Worm (Caenorhabditis elegans): ENCODE measurements around the gene B0524.2.

The B0524.2 gene

DNA sequence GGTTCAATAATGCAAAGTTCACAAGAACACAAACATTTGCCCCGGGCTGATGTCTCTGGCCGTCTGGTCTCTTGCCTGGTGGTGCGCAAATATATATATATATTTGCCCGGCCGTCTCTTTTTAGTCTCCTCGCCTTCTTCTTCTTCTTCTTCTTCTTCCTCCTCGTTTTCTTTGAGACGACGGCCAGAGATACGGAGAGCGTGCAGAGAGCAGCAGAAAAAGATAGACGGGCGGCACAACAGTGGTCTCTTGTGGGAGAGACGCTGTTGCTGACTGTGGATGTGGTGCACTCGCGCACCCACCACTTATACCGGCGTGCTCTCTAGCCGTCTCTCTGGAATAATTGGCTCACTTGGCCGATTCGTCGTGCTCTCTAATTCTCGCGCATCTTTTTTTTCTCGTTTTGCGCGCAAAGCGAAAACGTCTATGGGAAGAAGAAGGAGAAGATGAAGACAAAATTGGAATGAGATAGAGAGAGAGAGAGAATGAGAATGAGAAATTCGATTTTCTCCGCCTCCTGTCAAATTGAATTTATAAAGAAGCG, 27.4 kb downstream of the B0524.2 start (continued):
- TF ChIP-seq ztf-6 (GFP tag; IDR thresholded peaks at IDR 0.05) (peak; percentile 69; the same call in 1 of the 2 replicates), lsl-1 (GFP tag; optimal IDR thresholded peaks at IDR 0.05) (no peak), him-1 (tag; optimal IDR thresholded peaks at IDR 0.05) (no peak), B0336.3 (GFP tag; IDR thresholded peaks at IDR 0.05) (peak; percentile 98), snpc-4 (GFP tag; optimal IDR thresholded peaks at IDR 0.05) (peak; percentile 75), snpc-4 (tag; optimal IDR thresholded peaks at IDR 0.05) (peak in 3 of 4 experiments; percentile 65 to 78 (median 74)), ama-1 (optimal IDR thresholded peaks at IDR 0.05) (no peak), ama-1 (GFP tag; optimal IDR thresholded peaks at IDR 0.05) (no peak), C17E4.6 (GFP tag; IDR thresholded peaks at IDR 0.05) (no peak), egl-44 (GFP tag; IDR thresholded peaks at IDR 0.05) (0 out of 2 replicates have a peak, but pooled peaks have one; percentile 19), bed-2 (GFP tag; IDR thresholded peaks at IDR 0.05) (no peak), cebp-2 (GFP tag; IDR thresholded peaks at IDR 0.05) (no peak), zim-3 (tag; optimal IDR thresholded peaks at IDR 0.05) (no peak), madf-3 (GFP tag; IDR thresholded peaks at IDR 0.05) (no peak), chd-7 (tag; optimal IDR thresholded peaks at IDR 0.05) (peak; percentile 98), dpl-1 (GFP tag; optimal IDR thresholded peaks at IDR 0.05) (no peak), nhr-80 (tag; optimal IDR thresholded peaks at IDR 0.05) (peak; percentile 100), madf-10 (tag; optimal IDR thresholded peaks at IDR 0.05) (peak; percentile 93), nfya-2 (GFP tag; IDR thresholded peaks at IDR 0.05) (no peak), F57C9.4 (tag; optimal IDR thresholded peaks at IDR 0.05) (no peak), ztf-25 (GFP tag; IDR thresholded peaks at IDR 0.05) (no peak), tlf-1 (GFP tag; optimal IDR thresholded peaks at IDR 0.05) (peak; percentile 91), dpff-1 (tag; optimal IDR thresholded peaks at IDR 0.05) (no peak), K12H6.12 (tag; optimal IDR thresholded peaks at IDR 0.05) (peak; percentile 99), B0035.1 (tag; optimal IDR thresholded peaks at IDR 0.05) (peak; percentile 79), rpc-1 (optimal IDR thresholded peaks at IDR 0.05) (no peak), rpc-1 (tag; optimal IDR thresholded peaks at IDR 0.05) (no peak), Y95B8A.8 (GFP tag; IDR thresholded peaks at IDR 0.05) (no peak), ztf-28 (GFP tag; IDR thresholded peaks at IDR 0.05) (no peak), rec-8 (tag; optimal IDR thresholded peaks at IDR 0.05) (peak in 1 of 2 experiments; percentile 26), ceh-58 (GFP tag; IDR thresholded peaks at IDR 0.05) (no peak), mxl-1 (tag; optimal IDR thresholded peaks at IDR 0.05) (no peak), F49E8.2 (tag; optimal IDR thresholded peaks at IDR 0.05; ENCODE audit: insufficient read depth) (no peak), zfh-2 (GFP tag; conservative IDR thresholded peaks at IDR 0.05) (peak; percentile 100), akir-1 (GFP tag; optimal IDR thresholded peaks at IDR 0.05) (no peak), mes-4 (tag; optimal IDR thresholded peaks at IDR 0.05) (no peak), tbx-9 (tag; optimal IDR thresholded peaks at IDR 0.05; ENCODE audit: borderline replicate concordance) (no peak), dox-1 (GFP tag; IDR thresholded peaks at IDR 0.05) (peak; percentile 94), mcd-1 (GFP tag; IDR thresholded peaks at IDR 0.05) (peak; percentile 84), ztf-26 (tag; optimal IDR thresholded peaks at IDR 0.05) (peak; percentile 94), nfyb-1 (GFP tag; IDR thresholded peaks at IDR 0.05) (peak; percentile 86; the same call in 1 of the 2 replicates), F55B11.4 (tag; optimal IDR thresholded peaks at IDR 0.05; ENCODE audit: borderline replicate concordance, insufficient read depth) (no peak), ztf-18 (tag; optimal IDR thresholded peaks at IDR 0.05) (peak; percentile 65), ZK185.1 (tag; optimal IDR thresholded peaks at IDR 0.05; ENCODE audit: poor library complexity, severe bottlenecking) (no peak), aptf-2 (GFP tag; conservative IDR thresholded peaks at IDR 0.05) (no peak), lag-1 (GFP tag; IDR thresholded peaks at IDR 0.05) (0 out of 2 replicates have a peak, but pooled peaks have one; percentile 18), hlh-26 (GFP tag; conservative IDR thresholded peaks at IDR 0.05) (no peak), snpc-1.1 (tag; optimal IDR thresholded peaks at IDR 0.05; ENCODE audit: insufficient read depth) (no peak), snpc-3.4 (tag; optimal IDR thresholded peaks at IDR 0.05) (no peak)
